Fruit fly (Drosophila melanogaster) whole organism, embryonic: ENCODE measurements around the gene CG31454.

Source experiments
- Atf3 ChIP-seq: fragments of 200-800 bp; sonication (Bioruptor generic); optimal IDR thresholded peaks from 3 replicates; lab custom pipeline; 2016; ENCODE audit warnings: missing biosample characterization, missing genetic modification characterization
- Awh ChIP-seq: fragments of 200-800 bp; sonication (Bioruptor generic); IDR thresholded peaks from 2 replicates; pipeline ENCODE4, ENCODE4 v1.3.6; 2022; ENCODE audit warnings: missing biosample characterization, missing genetic modification characterization
- CG10147 ChIP-seq: fragments of 200-800 bp; sonication (Bioruptor generic); optimal IDR thresholded peaks from 2 replicates; lab custom pipeline; 2019; ENCODE audit warnings: missing biosample characterization, mild to moderate bottlenecking, missing genetic modification characterization, moderate library complexity
- CG1024 ChIP-seq: fragments of 200-800 bp; sonication (Bioruptor generic); IDR thresholded peaks from 2 replicates; pipeline ENCODE4 v1.3.6; 2022; ENCODE audit warnings: missing biosample characterization, missing genetic modification characterization
- CG11247 ChIP-seq: fragments of 200-800 bp; sonication (Bioruptor generic); IDR thresholded peaks from 2 replicates; pipeline ENCODE4 v1.3.6; 2022; ENCODE audit warnings: missing biosample characterization, missing genetic modification characterization
- CG13424 ChIP-seq: fragments of 200-800 bp; sonication (Bioruptor generic); optimal IDR thresholded peaks from 2 replicates; lab custom pipeline; 2019; ENCODE audit warnings: missing biosample characterization, mild to moderate bottlenecking, missing genetic modification characterization, moderate library complexity
- CG13775 ChIP-seq: fragments of 200-800 bp; sonication (Bioruptor generic); optimal IDR thresholded peaks from 3 replicates; lab custom pipeline; 2017; ENCODE audit warnings: missing biosample characterization, mild to moderate bottlenecking, missing genetic modification characterization
- CG13894 ChIP-seq: fragments of 200-800 bp; sonication (Bioruptor generic); optimal IDR thresholded peaks from 3 replicates; lab custom pipeline; 2018; ENCODE audit warnings: missing biosample characterization, mild to moderate bottlenecking, missing genetic modification characterization, moderate library complexity
- CG1602 ChIP-seq: fragments of 200-800 bp; sonication (Bioruptor generic); optimal IDR thresholded peaks from 3 replicates; lab custom pipeline; 2016; ENCODE audit warnings: missing biosample characterization, missing genetic modification characterization
- CG16779 ChIP-seq: fragments of 200-800 bp; sonication (Bioruptor generic); IDR thresholded peaks from 2 replicates; pipeline ENCODE4 v1.3.6; 2022; ENCODE audit warnings: missing biosample characterization, missing genetic modification characterization
- CG17568 ChIP-seq: fragments of 200-800 bp; sonication (Bioruptor generic); optimal IDR thresholded peaks from 2 replicates; lab custom pipeline; 2018; ENCODE audit warnings: missing biosample characterization, mild to moderate bottlenecking, missing genetic modification characterization, moderate library complexity
- CG2202 ChIP-seq: fragments of 200-800 bp; sonication (Bioruptor generic); optimal IDR thresholded peaks from 2 replicates; lab custom pipeline; 2018; ENCODE audit warnings: missing biosample characterization, mild to moderate bottlenecking, missing genetic modification characterization
- CG31224 ChIP-seq: fragments of 200-800 bp; sonication (Bioruptor generic); IDR thresholded peaks from 2 replicates; pipeline ENCODE4 v1.3.6; 2022; ENCODE audit warnings: missing biosample characterization, missing genetic modification characterization
- CG33557 ChIP-seq: fragments of 200-800 bp; sonication (Bioruptor generic); optimal IDR thresholded peaks from 2 replicates; lab custom pipeline; 2019; ENCODE audit warnings: missing biosample characterization, mild to moderate bottlenecking, missing genetic modification characterization, moderate library complexity
- CG4282 ChIP-seq: fragments of 200-800 bp; sonication (Bioruptor generic); optimal IDR thresholded peaks from 2 replicates; lab custom pipeline; 2016; ENCODE audit warnings: missing biosample characterization, missing genetic modification characterization
- CG4730 ChIP-seq: fragments of 200-800 bp; sonication (Bioruptor generic); IDR thresholded peaks from 2 replicates; pipeline ENCODE4 v1.3.6; 2022; ENCODE audit warnings: missing biosample characterization, missing genetic modification characterization
- CG5180 ChIP-seq: fragments of 200-800 bp; sonication (Bioruptor generic); optimal IDR thresholded peaks from 3 replicates; lab custom pipeline; 2017; ENCODE audit warnings: missing biosample characterization, missing genetic modification characterization, mild to moderate bottlenecking, moderate library complexity, missing genetic modification reagents
- CG5245 ChIP-seq: fragments of 200-800 bp; sonication (Bioruptor generic); optimal IDR thresholded peaks from 3 replicates; lab custom pipeline; 2016; ENCODE audit warnings: missing biosample characterization, missing genetic modification characterization
- CG7556 ChIP-seq: fragments of 200-800 bp; sonication (Bioruptor generic); optimal IDR thresholded peaks from 2 replicates; lab custom pipeline; 2017; ENCODE audit warnings: missing biosample characterization, mild to moderate bottlenecking, missing genetic modification characterization
- CG7963 ChIP-seq: fragments of 200-800 bp; sonication (Bioruptor generic); IDR thresholded peaks from 3 replicates; pipeline ENCODE4 v1.3.6; 2022; ENCODE audit warnings: missing biosample characterization, missing genetic modification characterization; ENCODE audit not compliant: partially characterized antibody
- CG9437 ChIP-seq: fragments of 200-800 bp; sonication (Bioruptor generic); optimal IDR thresholded peaks from 2 replicates; lab custom pipeline; 2018; ENCODE audit warnings: missing biosample characterization, mild to moderate bottlenecking, missing genetic modification characterization
- Doc2 ChIP-seq: fragments of 200-800 bp; sonication (Bioruptor generic); IDR thresholded peaks from 2 replicates; pipeline ENCODE4 v1.3.6; 2022; ENCODE audit warnings: missing biosample characterization, missing genetic modification characterization
- Dp ChIP-seq: fragments of 200-800 bp; sonication (Bioruptor generic); optimal IDR thresholded peaks from 2 replicates; lab custom pipeline; 2018; ENCODE audit warnings: missing biosample characterization, mild to moderate bottlenecking, missing genetic modification characterization, moderate library complexity
- Ets97D ChIP-seq: fragments of 200-800 bp; sonication (Bioruptor generic); optimal IDR thresholded peaks from 3 replicates; lab custom pipeline; 2016; ENCODE audit warnings: missing biosample characterization, missing genetic modification characterization
- Fer2 ChIP-seq: fragments of 200-800 bp; sonication (Bioruptor generic); optimal IDR thresholded peaks from 2 replicates; lab custom pipeline; 2018; ENCODE audit warnings: missing biosample characterization, mild to moderate bottlenecking, missing genetic modification characterization, moderate library complexity
- H2.0 ChIP-seq: fragments of 200-800 bp; sonication (Bioruptor generic); IDR thresholded peaks from 2 replicates; pipeline ENCODE4 v1.3.6; 2022; ENCODE audit warnings: missing biosample characterization, missing genetic modification characterization
- Lim3 ChIP-seq: fragments of 200-800 bp; sonication (Bioruptor generic); IDR thresholded peaks from 2 replicates; pipeline ENCODE4 v1.3.6; 2022; ENCODE audit warnings: missing biosample characterization, missing genetic modification characterization
- MESR4 ChIP-seq: fragments of 200-800 bp; sonication (Bioruptor generic); optimal IDR thresholded peaks from 2 replicates; lab custom pipeline; 2018; ENCODE audit warnings: missing biosample characterization, mild to moderate bottlenecking, missing genetic modification characterization, moderate library complexity
- NC2β ChIP-seq: fragments of 200-800 bp; sonication (Bioruptor generic); optimal IDR thresholded peaks from 2 replicates; lab custom pipeline; 2016; ENCODE audit warnings: missing biosample characterization, missing genetic modification characterization
- Ravus ChIP-seq: fragments of 200-800 bp; sonication (Bioruptor generic); IDR thresholded peaks from 2 replicates; pipeline ENCODE4 v1.3.6; 2022; ENCODE audit warnings: missing biosample characterization, missing genetic modification characterization
- Xrp1 ChIP-seq: fragments of 200-800 bp; sonication (Bioruptor generic); IDR thresholded peaks from 2 replicates; pipeline ENCODE4 v1.3.6; 2022; ENCODE audit warnings: missing biosample characterization, missing genetic modification characterization
- ac ChIP-seq: fragments of 200-800 bp; sonication (Bioruptor generic); optimal IDR thresholded peaks from 3 replicates; lab custom pipeline; 2017; ENCODE audit warnings: missing biosample characterization, mild to moderate bottlenecking, missing genetic modification characterization
- az2 ChIP-seq: fragments of 200-800 bp; sonication (Bioruptor generic); optimal IDR thresholded peaks from 3 replicates; lab custom pipeline; 2016; ENCODE audit warnings: missing biosample characterization, missing genetic modification characterization
- chm ChIP-seq: fragments of 200-800 bp; sonication (Bioruptor generic); IDR thresholded peaks from 2 replicates; pipeline ENCODE4 v1.3.6; 2022; ENCODE audit warnings: missing biosample characterization, missing genetic modification characterization
- danr ChIP-seq: fragments of 200-800 bp; sonication (Bioruptor generic); IDR thresholded peaks from 2 replicates; pipeline ENCODE4 v1.3.6; 2022; ENCODE audit warnings: missing biosample characterization, missing genetic modification characterization
- en ChIP-seq: fragments of 200-800 bp; sonication (Bioruptor generic); optimal IDR thresholded peaks from 2 replicates; lab custom pipeline; 2016; ENCODE audit warnings: missing biosample characterization, missing genetic modification characterization
- eve ChIP-seq, 2 experiments: fragments of >200 bp; optimal IDR thresholded peaks; 2 replicates each; lab custom pipeline; 2017; ENCODE audit warnings: missing biosample characterization in 2 of 2, missing genetic modification characterization in 2 of 2
- fd64A ChIP-seq: fragments of 200-800 bp; sonication (Bioruptor generic); optimal IDR thresholded peaks from 3 replicates; lab custom pipeline; 2018; ENCODE audit warnings: missing biosample characterization, mild to moderate bottlenecking, missing genetic modification characterization
- insv ChIP-seq, 2 experiments: fragments of 200-800 bp; sonication (Bioruptor generic); optimal IDR thresholded peaks; 3 replicates each; lab custom pipeline; 2016 to 2018; ENCODE audit warnings: missing biosample characterization in 2 of 2, missing genetic modification characterization in 2 of 2
- kah ChIP-seq: fragments of 200-800 bp; sonication (Bioruptor generic); optimal IDR thresholded peaks from 2 replicates; lab custom pipeline; 2018; ENCODE audit warnings: missing biosample characterization, mild to moderate bottlenecking, missing genetic modification characterization
- mam ChIP-seq: fragments of 200-800 bp; sonication (Bioruptor generic); optimal IDR thresholded peaks from 3 replicates; lab custom pipeline; 2016; ENCODE audit warnings: missing biosample characterization, missing genetic modification characterization
- org-1 ChIP-seq: fragments of 200-800 bp; sonication (Bioruptor generic); optimal IDR thresholded peaks from 2 replicates; lab custom pipeline; 2017; ENCODE audit warnings: missing biosample characterization, missing genetic modification characterization
- pho ChIP-seq: fragments of 200-800 bp; sonication (Bioruptor generic); optimal IDR thresholded peaks from 2 replicates; lab custom pipeline; 2016; ENCODE audit warnings: missing biosample characterization, missing genetic modification characterization
- prd ChIP-seq, 3 experiments: fragments of >200 bp in 2 of 3; fragments of 200-800 bp in 1 of 3; sonication (Bioruptor generic) in 1 of 3; optimal IDR thresholded peaks in 2 of 3; IDR thresholded peaks in 1 of 3; 2 replicates in 2 of 3; 3 replicates in 1 of 3; pipeline versions ENCODE4 v1.3.6 to Lab custom; 2017 to 2022; ENCODE audit warnings: missing biosample characterization in 1 of 3, missing genetic modification characterization in 1 of 3
- sens-2 ChIP-seq: fragments of 200-800 bp; sonication (Bioruptor generic); IDR thresholded peaks from 2 replicates; pipeline ENCODE4 v1.3.6; 2022; ENCODE audit warnings: missing biosample characterization, missing genetic modification characterization
- seq ChIP-seq: fragments of 200-800 bp; sonication (Bioruptor generic); IDR thresholded peaks from 2 replicates; pipeline ENCODE4 v1.3.6; 2022; ENCODE audit warnings: missing biosample characterization, missing genetic modification characterization
- sim ChIP-seq: fragments of 200-800 bp; sonication (Bioruptor generic); IDR thresholded peaks from 2 replicates; pipeline ENCODE4 v1.3.6; 2022; ENCODE audit warnings: missing biosample characterization, missing genetic modification characterization
- sug ChIP-seq: fragments of 200-800 bp; optimal IDR thresholded peaks from 2 replicates; lab custom pipeline; 2019; ENCODE audit warnings: missing biosample characterization, mild to moderate bottlenecking, missing genetic modification characterization, moderate library complexity
- wor ChIP-seq: fragments of 200-800 bp; sonication (Bioruptor generic); IDR thresholded peaks from 2 replicates; pipeline ENCODE4 v1.3.6; 2022; ENCODE audit warnings: missing biosample characterization, missing genetic modification characterization
- zf30C ChIP-seq: fragments of 200-800 bp; sonication (Bioruptor generic); optimal IDR thresholded peaks from 3 replicates; lab custom pipeline; 2018; ENCODE audit warnings: missing biosample characterization, mild to moderate bottlenecking, missing genetic modification characterization

Gene CG31454

dm6 chr3R:8482881-8483280, 38.6 kb upstream of the CG31454 start (continued):
- TF ChIP-seq prd (optimal IDR thresholded peaks at IDR 0.05; lab: Kevin White, UChicago) = no peak
- TF ChIP-seq prd (GFP tag; IDR thresholded peaks at IDR 0.05; lab: Robert Waterston, UW) = peak; percentile 69; the same call in 1 of the 3 replicates
- peak; percentile 19 for TF ChIP-seq CG33557 (GFP tag; lab: Kevin White, UChicago)
- peak; percentile 21 for TF ChIP-seq CG4282 (GFP tag; lab: Kevin White, UChicago)
- TF ChIP-seq CG1602 (GFP tag; lab: Kevin White, UChicago) = peak; percentile 62
- TF ChIP-seq az2 (GFP tag; lab: Kevin White, UChicago) = peak; percentile 61
- TF ChIP-seq insv (GFP tag; optimal IDR thresholded peaks at IDR 0.05; lab: Kevin White, UChicago) = no peak
- peak; percentile 36; the same call in 1 of the 2 replicates for TF ChIP-seq wor (GFP tag; lab: Robert Waterston, UW)
- TF ChIP-seq mam (GFP tag; lab: Kevin White, UChicago) = peak; percentile 68
- peak; percentile 72 for TF ChIP-seq CG5245 (GFP tag; lab: Kevin White, UChicago)
- peak; percentile 67 for TF ChIP-seq CG10147 (GFP tag; lab: Kevin White, UChicago)
- TF ChIP-seq sim (GFP tag; lab: Robert Waterston, UW) = no peak; the same call in 1 of the 2 replicates
- TF ChIP-seq kah (GFP tag; lab: Kevin White, UChicago) = peak; percentile 12
- peak; percentile 51; the same call in 1 of the 2 replicates for TF ChIP-seq sens-2 (GFP tag; lab: Robert Waterston, UW)
- no peak for TF ChIP-seq CG13894 (tag; lab: Kevin White, UChicago)
- TF ChIP-seq Dp (GFP tag; lab: Kevin White, UChicago) = no peak
- no peak for TF ChIP-seq CG7963
- TF ChIP-seq zf30C (GFP tag; lab: Kevin White, UChicago) = peak; percentile 53
- peak; percentile 60 for TF ChIP-seq Atf3 (GFP tag; lab: Kevin White, UChicago)
- no peak for TF ChIP-seq fd64A (GFP tag; lab: Kevin White, UChicago)
- TF ChIP-seq CG4730 (GFP tag; lab: Robert Waterston, UW) = peak; percentile 63; the same call in 1 of the 2 replicates
- TF ChIP-seq danr (GFP tag; lab: Robert Waterston, UW) = peak; percentile 29; the same call in 1 of the 2 replicates
- TF ChIP-seq CG13424 (tag; lab: Kevin White, UChicago) = peak; percentile 76
- TF ChIP-seq chm (GFP tag; lab: Robert Waterston, UW) = peak; percentile 78
- TF ChIP-seq Ravus = no peak
- no peak for TF ChIP-seq en (GFP tag; lab: Kevin White, UChicago)
- peak; percentile 60 for TF ChIP-seq org-1
- peak; percentile 78; the same call in 1 of the 2 replicates for TF ChIP-seq Xrp1 (GFP tag; lab: Robert Waterston, UW)
- peak; percentile 23; the same call in 1 of the 2 replicates for TF ChIP-seq Lim3 (GFP tag; lab: Robert Waterston, UW)
- TF ChIP-seq ac = no peak
- peak; percentile 60; the same call in 1 of the 2 replicates for TF ChIP-seq Awh (GFP tag; lab: Robert Waterston, UW)
- no peak for TF ChIP-seq eve (GFP tag; optimal IDR thresholded peaks at IDR 0.05; lab: Kevin White, UChicago)
- TF ChIP-seq H2.0 (GFP tag; lab: Robert Waterston, UW) = peak; percentile 69
- no peak for TF ChIP-seq sug (tag; lab: Kevin White, UChicago)
- peak; percentile 67; the same call in 1 of the 2 replicates for TF ChIP-seq seq (GFP tag; lab: Robert Waterston, UW)
- TF ChIP-seq CG11247 (GFP tag; lab: Robert Waterston, UW) = peak; percentile 66
- peak; percentile 26 for TF ChIP-seq NC2β (GFP tag; lab: Kevin White, UChicago)
- no peak for TF ChIP-seq MESR4
- peak; percentile 13 for TF ChIP-seq Ets97D (GFP tag; lab: Kevin White, UChicago)
- TF ChIP-seq pho (GFP tag; lab: Kevin White, UChicago) = no peak
- TF ChIP-seq CG5180 = peak; percentile 65
- peak; percentile 19 for TF ChIP-seq Fer2 (tag; lab: Kevin White, UChicago)
- TF ChIP-seq CG13775 (GFP tag; lab: Kevin White, UChicago) = peak; percentile 34
- no peak for TF ChIP-seq CG16779
- 0 out of 2 replicates have a peak, but pooled peaks have one; percentile 31 for TF ChIP-seq Doc2 (GFP tag; lab: Robert Waterston, UW)
- peak; percentile 64; the same call in 1 of the 2 replicates for TF ChIP-seq CG1024 (GFP tag; lab: Robert Waterston, UW)
- TF ChIP-seq CG31224 = 0 out of 2 replicates have a peak, but pooled peaks have one; percentile 14
- TF ChIP-seq CG7556 (GFP tag; lab: Kevin White, UChicago) = peak; percentile 73
- peak; percentile 4 for TF ChIP-seq CG17568
- no peak for TF ChIP-seq CG2202 (tag; lab: Kevin White, UChicago)
- TF ChIP-seq CG9437 (GFP tag; lab: Kevin White, UChicago) = peak; percentile 6
